Fruit fly (Drosophila melanogaster) S2 (cell line): ENCODE results near the gene RpL24.

Experiments
- CG8478 ChIP-seq: fragments of >200 bp; optimal IDR thresholded peaks from 2 replicates; lab custom pipeline; 2018
- CTCF ChIP-seq, 2 experiments: fragments of >200 bp; optimal IDR thresholded peaks; 2 replicates each; lab custom pipeline; 2018

dm6 chr2L:13370762-13371161 lies 24.2 kb downstream of the RpL24 start, which contains the start of gene ND-B22:
- no peak for TF ChIP-seq CG8478 (lab: Kevin White, UChicago)
- TF ChIP-seq CTCF (optimal IDR thresholded peaks at IDR 0.05; lab: Kevin White, UChicago): no peak
